Worm (Caenorhabditis elegans): ENCODE data around the gene C44B7.7.
A peak's percentile ranks its signal among the peaks of the same experiment; 100 is the strongest.

Gene C44B7.7

DNA sequence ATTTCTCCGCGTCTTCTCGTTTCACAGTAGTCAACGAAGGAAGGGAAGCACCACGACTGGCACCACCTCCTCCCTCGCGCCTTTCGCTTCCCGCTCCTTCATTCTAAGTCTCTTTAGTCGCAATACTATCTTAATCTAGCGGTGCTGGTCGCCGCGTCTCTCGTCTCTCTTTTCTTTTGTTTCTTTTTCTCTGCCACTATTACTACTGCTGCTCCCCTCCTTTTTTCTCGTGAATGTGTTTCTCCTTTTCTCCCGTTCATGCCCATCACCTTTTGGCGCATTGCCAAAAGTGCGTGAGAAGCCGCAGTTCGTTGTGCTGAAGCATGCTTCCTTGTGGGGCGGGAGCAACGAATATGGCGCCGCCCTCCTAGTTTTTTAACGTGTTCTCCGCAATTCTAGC is 46.5 kb upstream of the C44B7.7 start (continued):
- no peak for TF ChIP-seq D1046.2 (GFP tag; IDR thresholded peaks at IDR 0.05)
- no peak for TF ChIP-seq snpc-1.2 (GFP tag; IDR thresholded peaks at IDR 0.05)
- no peak for TF ChIP-seq daf-19 (GFP tag; conservative IDR thresholded peaks at IDR 0.05)
- peak; percentile 61 to 91 for TF ChIP-seq mdl-1 (tag; optimal IDR thresholded peaks at IDR 0.05)
- no peak for TF ChIP-seq nhr-41 (GFP tag; IDR thresholded peaks at IDR 0.05)
- TF ChIP-seq lsy-2 (tag; optimal IDR thresholded peaks at IDR 0.05): peak; percentile 46 to 79
- TF ChIP-seq nhr-102 (tag; optimal IDR thresholded peaks at IDR 0.05): peak; percentile 47
- peak; percentile 14 for TF ChIP-seq nhr-25 (tag; optimal IDR thresholded peaks at IDR 0.05; ENCODE audit: borderline replicate concordance, insufficient read depth)
- TF ChIP-seq ceh-28 (tag; optimal IDR thresholded peaks at IDR 0.05): peak; percentile 34
- no peak for TF ChIP-seq lin-15B (tag; optimal IDR thresholded peaks at IDR 0.05)
- TF ChIP-seq gei-8 (GFP tag; optimal IDR thresholded peaks at IDR 0.05): no peak
- peak; percentile 31; the same call in 1 of the 2 replicates for TF ChIP-seq madf-9 (GFP tag; conservative IDR thresholded peaks at IDR 0.05)
- no peak for TF ChIP-seq aly-2 (tag; optimal IDR thresholded peaks at IDR 0.05)
- TF ChIP-seq ama-1 (optimal IDR thresholded peaks at IDR 0.05): no peak
- TF ChIP-seq unc-39 (tag; optimal IDR thresholded peaks at IDR 0.05): no peak
- peak; percentile 37; the same call in 1 of the 2 replicates for TF ChIP-seq egl-43 (GFP tag; IDR thresholded peaks at IDR 0.05)
- peak; percentile 87 for TF ChIP-seq hmg-1.1 (GFP tag; IDR thresholded peaks at IDR 0.05)
- TF ChIP-seq ZK337.2 (GFP tag; IDR thresholded peaks at IDR 0.05): 0 out of 2 replicates have a peak, but pooled peaks have one; percentile 46
- peak; percentile 73 for TF ChIP-seq nhr-11 (tag; optimal IDR thresholded peaks at IDR 0.05)
- peak; percentile 68 for TF ChIP-seq set-16 (GFP tag; IDR thresholded peaks at IDR 0.05)
- peak; percentile 0 for TF ChIP-seq ceh-32 (tag; optimal IDR thresholded peaks at IDR 0.05; ENCODE audit: poor library complexity)
- TF ChIP-seq jun-1 (tag; optimal IDR thresholded peaks at IDR 0.05): peak; percentile 44
- TF ChIP-seq snpc-4 (tag; optimal IDR thresholded peaks at IDR 0.05): no peak
- peak; percentile 41 for TF ChIP-seq lin-38 (GFP tag; IDR thresholded peaks at IDR 0.05)
- no peak for TF ChIP-seq Y75B8A.6 (GFP tag; IDR thresholded peaks at IDR 0.05)
- TF ChIP-seq rbr-2 (tag; optimal IDR thresholded peaks at IDR 0.05): peak; percentile 83
- peak; percentile 13; the same call in 1 of the 2 replicates for TF ChIP-seq ceh-20 (GFP tag; IDR thresholded peaks at IDR 0.05)
- TF ChIP-seq ceh-62 (tag; optimal IDR thresholded peaks at IDR 0.05): no peak
- TF ChIP-seq F37D6.2 (tag; optimal IDR thresholded peaks at IDR 0.05): peak; percentile 44
- no peak for TF ChIP-seq nhr-76 (tag; optimal IDR thresholded peaks at IDR 0.05)
- TF ChIP-seq duxl-1 (tag; optimal IDR thresholded peaks at IDR 0.05; ENCODE audit: poor library complexity): no peak
- TF ChIP-seq F49E8.2 (tag; optimal IDR thresholded peaks at IDR 0.05; ENCODE audit: borderline replicate concordance): no peak
- TF ChIP-seq dve-1 (tag; optimal IDR thresholded peaks at IDR 0.05; ENCODE audit: insufficient read depth): peak; percentile 93
- TF ChIP-seq nhr-10 (tag; optimal IDR thresholded peaks at IDR 0.05): peak; percentile 40
- peak; percentile 70 for TF ChIP-seq nhr-28 (tag; optimal IDR thresholded peaks at IDR 0.05)
- no peak for TF ChIP-seq nhr-237 (tag; optimal IDR thresholded peaks at IDR 0.05)
- TF ChIP-seq ZK546.5 (tag; optimal IDR thresholded peaks at IDR 0.05): no peak
- TF ChIP-seq daf-16 (GFP tag; optimal IDR thresholded peaks at IDR 0.05): peak; percentile 18 to 40
- peak; percentile 69 for TF ChIP-seq daf-16 (tag; optimal IDR thresholded peaks at IDR 0.05)
- no peak for TF ChIP-seq T26A8.4 (GFP tag; IDR thresholded peaks at IDR 0.05)
- TF ChIP-seq F26F4.8 (GFP tag; conservative IDR thresholded peaks at IDR 0.05): no peak
- TF ChIP-seq fkh-10 (GFP tag; optimal IDR thresholded peaks at IDR 0.05): peak; percentile 42
- TF ChIP-seq lin-39 (tag; optimal IDR thresholded peaks at IDR 0.05): no peak
- no peak for TF ChIP-seq Y48G9A.11 (GFP tag; IDR thresholded peaks at IDR 0.05)
- TF ChIP-seq lin-13 (GFP tag; optimal IDR thresholded peaks at IDR 0.05): peak; percentile 56
- TF ChIP-seq mxl-3 (GFP tag; optimal IDR thresholded peaks at IDR 0.05): peak; percentile 78
- TF ChIP-seq ceh-82 (tag; optimal IDR thresholded peaks at IDR 0.05): no peak
- peak; percentile 94 for TF ChIP-seq hlh-30 (tag; optimal IDR thresholded peaks at IDR 0.05; ENCODE audit: insufficient read depth)
- TF ChIP-seq unc-62 (GFP tag; optimal IDR thresholded peaks at IDR 0.05 in 1 of 2): no peak
- TF ChIP-seq unc-62 (tag; optimal IDR thresholded peaks at IDR 0.05): no peak
- TF ChIP-seq zag-1 (tag; optimal IDR thresholded peaks at IDR 0.05): no peak
- TF ChIP-seq lim-7 (GFP tag; IDR thresholded peaks at IDR 0.05): no peak
